Fruit fly (Drosophila melanogaster) whole organism, embryonic: Measurements from ENCODE around the gene Ns4.

Source experiments
- Aef1 ChIP-seq: fragments of 200-800 bp; sonication (Bioruptor generic); IDR thresholded peaks from 3 replicates; pipeline ENCODE4 v1.3.6; 2022; ENCODE audit warnings: missing biosample characterization, missing genetic modification characterization
- BtbVII ChIP-seq: fragments of 200-800 bp; sonication (Bioruptor generic); optimal IDR thresholded peaks from 3 replicates; lab custom pipeline; 2017; ENCODE audit warnings: missing biosample characterization, mild to moderate bottlenecking, missing genetic modification characterization
- CG10654 ChIP-seq: fragments of 200-800 bp; sonication (Bioruptor generic); optimal IDR thresholded peaks from 2 replicates; lab custom pipeline; 2016; ENCODE audit warnings: missing biosample characterization, missing genetic modification characterization
- CG13624 ChIP-seq: fragments of 200-800 bp; sonication (Bioruptor generic); optimal IDR thresholded peaks from 2 replicates; lab custom pipeline; 2016; ENCODE audit warnings: missing biosample characterization, missing genetic modification characterization
- CG17912 ChIP-seq: fragments of 200-800 bp; sonication (Bioruptor generic); optimal IDR thresholded peaks from 2 replicates; lab custom pipeline; 2018; ENCODE audit warnings: missing biosample characterization, mild to moderate bottlenecking, missing genetic modification characterization
- CG34376 ChIP-seq: fragments of 200-800 bp; sonication (Bioruptor generic); optimal IDR thresholded peaks from 2 replicates; lab custom pipeline; 2018; ENCODE audit warnings: missing biosample characterization, mild to moderate bottlenecking, missing genetic modification characterization
- CG3847 ChIP-seq: fragments of 200-800 bp; sonication (Bioruptor generic); IDR thresholded peaks from 2 replicates; pipeline ENCODE4 v1.3.6; 2022; ENCODE audit warnings: missing biosample characterization, missing genetic modification characterization
- CG6254 ChIP-seq: fragments of 200-800 bp; sonication (Bioruptor generic); optimal IDR thresholded peaks from 3 replicates; lab custom pipeline; 2017; ENCODE audit warnings: mild to moderate bottlenecking, missing biosample characterization, missing genetic modification reagents, missing genetic modification characterization
- Jarid2 ChIP-seq: fragments of 200-800 bp; sonication (Bioruptor generic); optimal IDR thresholded peaks from 3 replicates; lab custom pipeline; 2017; ENCODE audit warnings: mild to moderate bottlenecking, missing biosample characterization, missing genetic modification reagents, missing genetic modification characterization
- fd96Cb ChIP-seq: fragments of 200-800 bp; sonication (Bioruptor generic); optimal IDR thresholded peaks from 2 replicates; lab custom pipeline; 2018; ENCODE audit warnings: missing biosample characterization, mild to moderate bottlenecking, missing genetic modification characterization, moderate library complexity
- jumu ChIP-seq: fragments of 200-800 bp; sonication (Bioruptor generic); optimal IDR thresholded peaks from 3 replicates; lab custom pipeline; 2016; ENCODE audit warnings: missing biosample characterization, missing genetic modification characterization
- pho ChIP-seq: fragments of 200-800 bp; sonication (Bioruptor generic); optimal IDR thresholded peaks from 2 replicates; lab custom pipeline; 2016; ENCODE audit warnings: missing biosample characterization, missing genetic modification characterization
- sc ChIP-seq, 3 experiments: fragments of >200 bp in 2 of 3; fragments of 200-800 bp in 1 of 3; sonication (Bioruptor generic) in 1 of 3; optimal IDR thresholded peaks; 2 replicates in 2 of 3; 3 replicates in 1 of 3; lab custom pipeline; 2017; ENCODE audit warnings: mild to moderate bottlenecking in 1 of 3, missing biosample characterization in 1 of 3, missing genetic modification characterization in 1 of 3, missing genetic modification reagents in 1 of 3
- usp ChIP-seq: fragments of >200 bp; optimal IDR thresholded peaks from 2 replicates; lab custom pipeline; 2017; ENCODE audit warnings: missing biosample characterization, missing genetic modification characterization

DNA sequence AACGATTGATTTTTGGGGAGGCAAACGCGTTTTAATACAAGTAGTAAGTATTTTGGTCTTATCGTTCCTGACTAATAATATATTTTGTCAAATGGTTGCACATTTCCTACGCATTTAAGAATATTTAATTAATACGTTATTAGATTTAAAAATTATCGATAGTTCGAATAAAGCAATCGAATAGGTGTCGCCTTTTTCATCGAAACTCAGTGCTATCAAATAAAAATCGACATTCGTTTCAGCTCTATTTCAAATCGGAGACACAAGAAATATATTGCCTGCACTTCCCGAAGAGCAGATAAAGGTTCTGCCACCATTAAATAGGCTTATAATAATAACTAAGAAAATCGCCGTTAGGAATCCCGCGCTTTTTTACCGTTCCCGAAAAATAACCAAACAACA lies 17.6 kb upstream of the Ns4 start:
- no peak for TF ChIP-seq CG17912 (GFP tag; lab: Kevin White, UChicago)
- no peak for TF ChIP-seq fd96Cb
- no peak for TF ChIP-seq CG10654
- TF ChIP-seq sc (optimal IDR thresholded peaks at IDR 0.05; lab: Kevin White, UChicago) = no peak
- no peak for TF ChIP-seq sc (GFP tag; optimal IDR thresholded peaks at IDR 0.05; lab: Kevin White, UChicago)
- no peak for TF ChIP-seq CG6254 (GFP tag; lab: Kevin White, UChicago)
- no peak for TF ChIP-seq pho (GFP tag; lab: Kevin White, UChicago)
- no peak for TF ChIP-seq Aef1 (GFP tag; lab: Robert Waterston, UW)
- TF ChIP-seq usp (GFP tag; lab: Kevin White, UChicago) = no peak
- no peak for TF ChIP-seq CG13624 (GFP tag; lab: Kevin White, UChicago)
- TF ChIP-seq Jarid2 (GFP tag; lab: Kevin White, UChicago) = no peak
- TF ChIP-seq CG34376 (GFP tag; lab: Kevin White, UChicago) = no peak
- no peak for TF ChIP-seq jumu (GFP tag; lab: Kevin White, UChicago)
- TF ChIP-seq CG3847 = no peak
- TF ChIP-seq BtbVII (GFP tag; lab: Kevin White, UChicago) = no peak
